Fruit fly (Drosophila melanogaster) whole organism, embryonic: ENCODE data around the gene Jupiter.

Source experiments
- CG10147 ChIP-seq: fragments of 200-800 bp; sonication (Bioruptor generic); optimal IDR thresholded peaks from 2 replicates; lab custom pipeline; 2019; ENCODE audit warnings: missing biosample characterization, mild to moderate bottlenecking, missing genetic modification characterization, moderate library complexity
- CG10274 ChIP-seq: fragments of 200-800 bp; sonication (Bioruptor generic); optimal IDR thresholded peaks from 3 replicates; lab custom pipeline; 2017; ENCODE audit warnings: missing biosample characterization, mild to moderate bottlenecking, missing genetic modification characterization
- CG10431 ChIP-seq: fragments of 200-800 bp; sonication (Bioruptor generic); optimal IDR thresholded peaks from 3 replicates; lab custom pipeline; 2018; ENCODE audit warnings: missing biosample characterization, mild to moderate bottlenecking, missing genetic modification characterization
- CG11560 ChIP-seq: fragments of 200-800 bp; sonication (Bioruptor generic); IDR thresholded peaks from 3 replicates; pipeline ENCODE4 v1.3.6; 2022; ENCODE audit warnings: missing biosample characterization, missing genetic modification characterization
- CG13894 ChIP-seq: fragments of 200-800 bp; sonication (Bioruptor generic); optimal IDR thresholded peaks from 3 replicates; lab custom pipeline; 2018; ENCODE audit warnings: missing biosample characterization, mild to moderate bottlenecking, missing genetic modification characterization, moderate library complexity
- CG17328 ChIP-seq: fragments of 200-800 bp; sonication (Bioruptor generic); IDR thresholded peaks from 2 replicates; pipeline ENCODE4 v1.3.6; 2022; ENCODE audit warnings: missing biosample characterization, missing genetic modification characterization
- CG17361 ChIP-seq: fragments of 200-800 bp; sonication (Bioruptor generic); IDR thresholded peaks from 3 replicates; pipeline ENCODE4 v1.3.6; 2022; ENCODE audit warnings: missing biosample characterization, missing genetic modification characterization
- CG18619 ChIP-seq: fragments of 200-800 bp; sonication (Bioruptor generic); optimal IDR thresholded peaks from 3 replicates; lab custom pipeline; 2017; ENCODE audit warnings: missing biosample characterization, mild to moderate bottlenecking, missing genetic modification characterization
- CG18764 ChIP-seq: fragments of 200-800 bp; sonication (Bioruptor generic); optimal IDR thresholded peaks from 3 replicates; lab custom pipeline; 2016; ENCODE audit warnings: missing biosample characterization, missing genetic modification characterization
- CG30020 ChIP-seq: fragments of 200-800 bp; optimal IDR thresholded peaks from 2 replicates; lab custom pipeline; 2019; ENCODE audit warnings: missing biosample characterization, mild to moderate bottlenecking, missing genetic modification characterization, moderate library complexity
- CG3065 ChIP-seq: fragments of 200-800 bp; sonication (Bioruptor generic); optimal IDR thresholded peaks from 2 replicates; lab custom pipeline; 2016; ENCODE audit warnings: missing biosample characterization, missing genetic modification characterization
- CG31365 ChIP-seq: fragments of 200-800 bp; sonication (Bioruptor generic); optimal IDR thresholded peaks from 2 replicates; lab custom pipeline; 2018; ENCODE audit warnings: missing biosample characterization, mild to moderate bottlenecking, missing genetic modification characterization
- CG3995 ChIP-seq: fragments of 200-800 bp; sonication (Bioruptor generic); optimal IDR thresholded peaks from 3 replicates; lab custom pipeline; 2016; ENCODE audit warnings: missing biosample characterization, missing genetic modification characterization
- CG4707 ChIP-seq: fragments of 200-800 bp; sonication (Bioruptor generic); optimal IDR thresholded peaks from 2 replicates; lab custom pipeline; 2018; ENCODE audit warnings: missing biosample characterization, mild to moderate bottlenecking, missing genetic modification characterization, moderate library complexity
- CG4730 ChIP-seq: fragments of 200-800 bp; sonication (Bioruptor generic); IDR thresholded peaks from 2 replicates; pipeline ENCODE4 v1.3.6; 2022; ENCODE audit warnings: missing biosample characterization, missing genetic modification characterization
- CG6654 ChIP-seq: fragments of 200-800 bp; sonication (Bioruptor generic); optimal IDR thresholded peaks from 2 replicates; lab custom pipeline; 2017; ENCODE audit warnings: missing biosample characterization, mild to moderate bottlenecking, missing genetic modification characterization
- CG7928 ChIP-seq: fragments of 200-800 bp; sonication (Bioruptor generic); optimal IDR thresholded peaks from 2 replicates; lab custom pipeline; 2017; ENCODE audit warnings: missing biosample characterization, mild to moderate bottlenecking, missing genetic modification characterization
- CG9215 ChIP-seq: fragments of 200-800 bp; sonication (Bioruptor generic); IDR thresholded peaks from 2 replicates; pipeline ENCODE4 v1.3.6; 2022; ENCODE audit warnings: missing biosample characterization, missing genetic modification characterization
- CG9437 ChIP-seq: fragments of 200-800 bp; sonication (Bioruptor generic); optimal IDR thresholded peaks from 2 replicates; lab custom pipeline; 2018; ENCODE audit warnings: missing biosample characterization, mild to moderate bottlenecking, missing genetic modification characterization
- CG9797 ChIP-seq: fragments of 200-800 bp; sonication (Bioruptor generic); optimal IDR thresholded peaks from 3 replicates; lab custom pipeline; 2018; ENCODE audit warnings: missing biosample characterization, mild to moderate bottlenecking, missing genetic modification characterization
- D19B ChIP-seq: fragments of 200-800 bp; sonication (Bioruptor generic); optimal IDR thresholded peaks from 2 replicates; lab custom pipeline; 2017; ENCODE audit warnings: missing biosample characterization, mild to moderate bottlenecking, missing genetic modification characterization
- Dad ChIP-seq: fragments of 200-800 bp; sonication (Bioruptor generic); optimal IDR thresholded peaks from 3 replicates; lab custom pipeline; 2016; ENCODE audit warnings: missing biosample characterization, missing genetic modification characterization
- Dref ChIP-seq: fragments of 200-800 bp; sonication (Bioruptor generic); IDR thresholded peaks from 2 replicates; pipeline ENCODE4 v1.3.6; 2022; ENCODE audit warnings: missing biosample characterization, missing genetic modification characterization
- Fer3 ChIP-seq: fragments of 200-800 bp; sonication (Bioruptor generic); optimal IDR thresholded peaks from 2 replicates; lab custom pipeline; 2018; ENCODE audit warnings: missing biosample characterization, mild to moderate bottlenecking, missing genetic modification characterization, moderate library complexity
- Hmx ChIP-seq: fragments of 200-800 bp; sonication (Bioruptor generic); optimal IDR thresholded peaks from 2 replicates; lab custom pipeline; 2016; ENCODE audit warnings: missing biosample characterization, missing genetic modification characterization
- Lpt ChIP-seq: fragments of >200 bp; optimal IDR thresholded peaks from 2 replicates; lab custom pipeline; 2018; ENCODE audit warnings: missing biosample characterization, missing genetic modification characterization
- Optix ChIP-seq: fragments of 200-800 bp; sonication (Bioruptor generic); IDR thresholded peaks from 3 replicates; pipeline ENCODE4 v1.3.6; 2022; ENCODE audit warnings: missing biosample characterization, missing genetic modification characterization
- Ravus ChIP-seq: fragments of 200-800 bp; sonication (Bioruptor generic); IDR thresholded peaks from 2 replicates; pipeline ENCODE4 v1.3.6; 2022; ENCODE audit warnings: missing biosample characterization, missing genetic modification characterization
- Sin3A ChIP-seq: fragments of >200 bp; optimal IDR thresholded peaks from 2 replicates; lab custom pipeline; 2018
- Sox102F ChIP-seq: fragments of 200-800 bp; sonication (Bioruptor generic); optimal IDR thresholded peaks from 2 replicates; lab custom pipeline; 2018; ENCODE audit warnings: missing biosample characterization, mild to moderate bottlenecking, missing genetic modification characterization, moderate library complexity
- Ssrp ChIP-seq: fragments of 200-800 bp; sonication (Bioruptor generic); optimal IDR thresholded peaks from 2 replicates; lab custom pipeline; 2018; ENCODE audit warnings: missing biosample characterization, mild to moderate bottlenecking, missing genetic modification characterization, moderate library complexity
- Usf ChIP-seq: fragments of 200-800 bp; sonication (Bioruptor generic); optimal IDR thresholded peaks from 2 replicates; lab custom pipeline; 2017; ENCODE audit warnings: missing genotype, missing biosample characterization, missing genetic modification characterization
- Xbp1 ChIP-seq: fragments of 200-800 bp; sonication (Bioruptor generic); optimal IDR thresholded peaks from 3 replicates; lab custom pipeline; 2016; ENCODE audit warnings: missing biosample characterization, mild to moderate bottlenecking, missing genetic modification characterization
- YL-1 ChIP-seq: fragments of 200-800 bp; sonication (Bioruptor generic); optimal IDR thresholded peaks from 3 replicates; lab custom pipeline; 2017; ENCODE audit warnings: missing biosample characterization, mild to moderate bottlenecking, missing genetic modification characterization
- amos ChIP-seq: fragments of 200-800 bp; sonication (Bioruptor generic); IDR thresholded peaks from 2 replicates; pipeline ENCODE4 v1.3.6; 2022; ENCODE audit warnings: missing biosample characterization, missing genetic modification characterization; ENCODE audit not compliant: partially characterized antibody
- gcm2 ChIP-seq: fragments of 200-800 bp; sonication (Bioruptor generic); optimal IDR thresholded peaks from 2 replicates; lab custom pipeline; 2016; ENCODE audit warnings: missing biosample characterization, missing genetic modification characterization
- ham ChIP-seq: fragments of 200-800 bp; sonication (Bioruptor generic); IDR thresholded peaks from 2 replicates; pipeline ENCODE4 v1.3.6; 2022; ENCODE audit warnings: missing biosample characterization, missing genetic modification characterization
- hb ChIP-seq: fragments of 200-800 bp; sonication (Bioruptor generic); IDR thresholded peaks from 3 replicates; pipeline ENCODE4 v1.3.6; 2022; ENCODE audit warnings: missing biosample characterization, missing genetic modification characterization; ENCODE audit not compliant: partially characterized antibody
- hkb ChIP-seq, 2 experiments: fragments of 200-800 bp in 1 of 2; fragments of >200 bp in 1 of 2; sonication (Bioruptor generic) in 1 of 2; IDR thresholded peaks in 1 of 2; optimal IDR thresholded peaks in 1 of 2; 2 replicates each; pipeline versions ENCODE4 v1.3.6 to Lab custom; 2017 to 2022; ENCODE audit warnings: missing biosample characterization in 1 of 2, missing genetic modification characterization in 1 of 2
- insv ChIP-seq, 2 experiments: fragments of 200-800 bp; sonication (Bioruptor generic); optimal IDR thresholded peaks; 3 replicates each; lab custom pipeline; 2016 to 2018; ENCODE audit warnings: missing biosample characterization in 2 of 2, missing genetic modification characterization in 2 of 2
- nau ChIP-seq: fragments of 200-800 bp; sonication (Bioruptor generic); optimal IDR thresholded peaks from 3 replicates; lab custom pipeline; 2017; ENCODE audit warnings: missing biosample characterization, mild to moderate bottlenecking, missing genetic modification characterization, missing genetic modification reagents
- nmo ChIP-seq: fragments of 200-800 bp; sonication (Bioruptor generic); optimal IDR thresholded peaks from 2 replicates; lab custom pipeline; 2018; ENCODE audit warnings: missing biosample characterization, mild to moderate bottlenecking, missing genetic modification characterization, moderate library complexity
- pnt ChIP-seq: fragments of 200-800 bp; sonication (Bioruptor generic); optimal IDR thresholded peaks from 3 replicates; lab custom pipeline; 2016; ENCODE audit warnings: missing biosample characterization, missing genetic modification characterization
- pros ChIP-seq: fragments of 200-800 bp; sonication (Bioruptor generic); optimal IDR thresholded peaks from 3 replicates; lab custom pipeline; 2019; ENCODE audit warnings: missing biosample characterization, mild to moderate bottlenecking, missing genetic modification characterization, moderate library complexity
- pzg ChIP-seq: fragments of 200-800 bp; sonication (Bioruptor generic); optimal IDR thresholded peaks from 3 replicates; lab custom pipeline; 2018; ENCODE audit warnings: missing biosample characterization, mild to moderate bottlenecking, missing genetic modification characterization, moderate library complexity
- rib ChIP-seq: fragments of 200-800 bp; sonication (Bioruptor generic); IDR thresholded peaks from 2 replicates; pipeline ENCODE4 v1.3.6; 2022; ENCODE audit warnings: missing biosample characterization, missing genetic modification characterization
- seq ChIP-seq: fragments of 200-800 bp; sonication (Bioruptor generic); IDR thresholded peaks from 2 replicates; pipeline ENCODE4 v1.3.6; 2022; ENCODE audit warnings: missing biosample characterization, missing genetic modification characterization
- sima ChIP-seq: fragments of 200-800 bp; sonication (Bioruptor generic); optimal IDR thresholded peaks from 2 replicates; lab custom pipeline; 2016; ENCODE audit warnings: missing biosample characterization, missing genetic modification characterization
- sisA ChIP-seq: fragments of 200-800 bp; sonication (Bioruptor generic); IDR thresholded peaks from 2 replicates; pipeline ENCODE4 v1.3.6; 2022; ENCODE audit warnings: missing biosample characterization, missing genetic modification characterization
- tap ChIP-seq: fragments of 200-800 bp; optimal IDR thresholded peaks from 3 replicates; lab custom pipeline; 2019; ENCODE audit warnings: missing biosample characterization, mild to moderate bottlenecking, missing genetic modification characterization, moderate library complexity
- trem ChIP-seq: fragments of 200-800 bp; optimal IDR thresholded peaks from 3 replicates; lab custom pipeline; 2019; ENCODE audit warnings: missing biosample characterization, mild to moderate bottlenecking, missing genetic modification characterization, moderate library complexity

Jupiter gene

DNA sequence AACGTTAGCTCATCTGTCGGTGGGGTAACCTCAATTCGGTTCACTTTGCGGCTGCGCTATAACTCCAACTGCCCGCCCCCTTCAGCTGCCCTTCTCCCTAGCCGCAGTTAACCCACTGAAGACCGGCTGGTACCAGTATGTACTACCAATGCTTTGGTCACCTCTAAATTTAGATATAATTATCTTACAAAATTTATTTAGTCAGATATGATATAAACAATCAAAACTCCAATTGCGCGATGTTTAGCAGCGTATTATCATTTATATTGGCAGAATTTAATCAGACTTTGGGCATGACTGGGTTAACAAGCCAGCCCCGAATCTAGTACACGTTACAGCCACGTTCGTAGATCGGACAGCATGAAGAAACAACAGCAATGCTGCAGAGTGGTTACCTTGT lies 42.0 kb upstream of the Jupiter start (continued):
- TF ChIP-seq CG9215 (GFP tag; lab: Robert Waterston, UW): no peak; the same call in 1 of the 2 replicates
- TF ChIP-seq nau (GFP tag; lab: Kevin White, UChicago): peak; percentile 27
- no peak for TF ChIP-seq CG13894 (tag; lab: Kevin White, UChicago)
- no peak for TF ChIP-seq amos (GFP tag; lab: Robert Waterston, UW)
- 0 out of 3 replicates have a peak, but pooled peaks have one; percentile 38 for TF ChIP-seq CG17361 (GFP tag; lab: Robert Waterston, UW)
- TF ChIP-seq hkb (optimal IDR thresholded peaks at IDR 0.05; lab: Kevin White, UChicago): no peak
- TF ChIP-seq hkb (GFP tag; IDR thresholded peaks at IDR 0.05; lab: Robert Waterston, UW): peak; percentile 64
- no peak for TF ChIP-seq CG18764 (GFP tag; lab: Kevin White, UChicago)
- peak; percentile 77 for TF ChIP-seq tap (tag; lab: Kevin White, UChicago)
- no peak for TF ChIP-seq CG6654 (GFP tag; lab: Kevin White, UChicago)
- peak; percentile 23 for TF ChIP-seq gcm2 (GFP tag; lab: Kevin White, UChicago)
- TF ChIP-seq CG30020 (tag; lab: Kevin White, UChicago): no peak
- no peak for TF ChIP-seq pros
- TF ChIP-seq CG7928 (GFP tag; lab: Kevin White, UChicago): no peak
- TF ChIP-seq CG10274 (GFP tag; lab: Kevin White, UChicago): no peak
- no peak for TF ChIP-seq rib
- TF ChIP-seq hb (GFP tag; lab: Robert Waterston, UW): no peak
- no peak for TF ChIP-seq Dref
- no peak for TF ChIP-seq CG9437
- TF ChIP-seq pzg: no peak
- TF ChIP-seq CG10431 (GFP tag; lab: Kevin White, UChicago): no peak
- peak; percentile 57 for TF ChIP-seq CG10147 (GFP tag; lab: Kevin White, UChicago)
- TF ChIP-seq Sin3A (lab: Kevin White, UChicago): no peak
- TF ChIP-seq sisA (GFP tag; lab: Robert Waterston, UW): peak; percentile 41
- no peak; the same call in 1 of the 2 replicates for TF ChIP-seq CG4730 (GFP tag; lab: Robert Waterston, UW)
- TF ChIP-seq insv (GFP tag; optimal IDR thresholded peaks at IDR 0.05; lab: Kevin White, UChicago): no peak
- TF ChIP-seq CG17328: peak; percentile 54; the same call in 1 of the 2 replicates
- TF ChIP-seq Usf (GFP tag; lab: Kevin White, UChicago): no peak
- peak; percentile 66 for TF ChIP-seq Sox102F
- TF ChIP-seq CG18619 (GFP tag; lab: Kevin White, UChicago): no peak
- peak; percentile 47 for TF ChIP-seq Ssrp (tag; lab: Kevin White, UChicago)
- no peak for TF ChIP-seq CG11560 (tag; lab: Robert Waterston, UW)
- TF ChIP-seq seq (GFP tag; lab: Robert Waterston, UW): no peak
- TF ChIP-seq CG9797: no peak
- peak; percentile 27 for TF ChIP-seq Xbp1
- peak; percentile 20 for TF ChIP-seq CG4707
- TF ChIP-seq ham (GFP tag; lab: Robert Waterston, UW): no peak
- TF ChIP-seq CG3065: no peak
- TF ChIP-seq nmo (GFP tag; lab: Kevin White, UChicago): peak; percentile 54
- no peak for TF ChIP-seq YL-1
- no peak for TF ChIP-seq CG31365 (tag; lab: Kevin White, UChicago)
- TF ChIP-seq trem (tag; lab: Kevin White, UChicago): no peak
- no peak for TF ChIP-seq D19B (GFP tag; lab: Kevin White, UChicago)
- TF ChIP-seq Fer3 (tag; lab: Kevin White, UChicago): peak; percentile 55
- TF ChIP-seq CG3995: no peak
- no peak for TF ChIP-seq Dad (GFP tag; lab: Kevin White, UChicago)
- no peak for TF ChIP-seq Ravus (GFP tag; lab: Robert Waterston, UW)
- TF ChIP-seq Lpt (GFP tag; lab: Kevin White, UChicago): no peak
- TF ChIP-seq Hmx (GFP tag; lab: Kevin White, UChicago): no peak
- TF ChIP-seq sima (GFP tag; lab: Kevin White, UChicago): no peak
- TF ChIP-seq Optix (GFP tag; lab: Robert Waterston, UW): no peak
- TF ChIP-seq pnt (GFP tag; lab: Kevin White, UChicago): no peak
